1 fruit fly cellular context compared by ENCODE assay signal in the genomic region with DNA sequence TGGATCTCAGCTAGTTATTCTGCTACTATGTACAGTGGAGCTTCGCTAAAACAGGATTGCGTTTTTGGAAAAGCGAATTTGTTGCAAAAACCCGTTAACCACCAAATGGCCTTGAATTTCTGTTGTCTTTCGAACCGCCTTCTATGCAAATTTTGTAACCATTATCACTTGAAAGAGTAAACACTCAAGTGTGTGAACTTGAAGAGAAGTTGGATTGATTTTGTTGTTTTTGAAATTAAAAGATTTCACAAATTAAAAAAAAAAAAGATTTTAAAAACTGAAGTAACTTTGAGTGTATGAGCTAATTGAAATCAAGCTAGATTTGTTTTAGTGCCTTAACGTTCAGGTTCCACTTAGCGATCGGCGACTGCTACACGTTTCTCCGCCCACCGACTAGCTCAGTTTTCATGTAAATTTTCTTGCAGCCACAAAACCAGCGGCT.
TF ChIP-seq lines count a peak whose summit lies in the region.

No protein-coding gene starts in this region.

TF ChIP-seq in whole organism, embryonic, 481 proteins besides CTCF, POLR2A, EP300 and RAD21 (continued from another document and continues in another):
- TF ChIP-seq otp (GFP tag; IDR thresholded peaks at IDR 0.05; lab: Robert Waterston, UW) (peak; percentile 60; the same call in 1 of the 3 replicates), kni (GFP tag; optimal IDR thresholded peaks at IDR 0.05; lab: Kevin White, UChicago) (no peak), CG5180 (GFP tag; optimal IDR thresholded peaks at IDR 0.05; lab: Kevin White, UChicago) (peak; percentile 66), CG1832 (GFP tag; optimal IDR thresholded peaks at IDR 0.05; lab: Kevin White, UChicago) (no peak), dmrt99B (tag; optimal IDR thresholded peaks at IDR 0.05; lab: Kevin White, UChicago) (peak; percentile 86), kah (GFP tag; optimal IDR thresholded peaks at IDR 0.05; lab: Kevin White, UChicago) (no peak), Vsx1 (GFP tag; optimal IDR thresholded peaks at IDR 0.05; lab: Kevin White, UChicago) (peak; percentile 61), CG7963 (GFP tag; IDR thresholded peaks at IDR 0.05; lab: Robert Waterston, UW; ENCODE audit: partially characterized antibody) (no peak), sim (GFP tag; IDR thresholded peaks at IDR 0.05; lab: Robert Waterston, UW) (no peak), CG30020 (tag; optimal IDR thresholded peaks at IDR 0.05; lab: Kevin White, UChicago) (no peak), unpg (GFP tag; optimal IDR thresholded peaks at IDR 0.05; lab: Kevin White, UChicago) (peak; percentile 62), h (optimal IDR thresholded peaks at IDR 0.05; lab: Kevin White, UChicago) (no peak), Nf-YA (GFP tag; IDR thresholded peaks at IDR 0.05; lab: Robert Waterston, UW) (peak; percentile 48), Myb (GFP tag; optimal IDR thresholded peaks at IDR 0.05; lab: Kevin White, UChicago) (peak; percentile 41), Bgb (GFP tag; IDR thresholded peaks at IDR 0.05; lab: Robert Waterston, UW; ENCODE audit: partially characterized antibody) (0 out of 2 replicates have a peak, but pooled peaks have one; percentile 14), grn (GFP tag; optimal IDR thresholded peaks at IDR 0.05; lab: Kevin White, UChicago) (no peak), btn (GFP tag; optimal IDR thresholded peaks at IDR 0.05; lab: Kevin White, UChicago) (peak; percentile 13), disco-r (GFP tag; optimal IDR thresholded peaks at IDR 0.05; lab: Kevin White, UChicago) (peak; percentile 31), pzg (GFP tag; optimal IDR thresholded peaks at IDR 0.05; lab: Kevin White, UChicago) (no peak), Blimp-1 (GFP tag; optimal IDR thresholded peaks at IDR 0.05; lab: Kevin White, UChicago) (peak; percentile 64), gcm (GFP tag; optimal IDR thresholded peaks at IDR 0.05; lab: Kevin White, UChicago) (peak; percentile 25), ac (GFP tag; optimal IDR thresholded peaks at IDR 0.05; lab: Kevin White, UChicago) (no peak), nmo (GFP tag; optimal IDR thresholded peaks at IDR 0.05; lab: Kevin White, UChicago) (peak; percentile 83), fd96Cb (tag; optimal IDR thresholded peaks at IDR 0.05; lab: Kevin White, UChicago) (peak; percentile 79), CG16863 (GFP tag; optimal IDR thresholded peaks at IDR 0.05; lab: Kevin White, UChicago) (peak; percentile 12), CG13894 (tag; optimal IDR thresholded peaks at IDR 0.05; lab: Kevin White, UChicago) (no peak), CG14050 (GFP tag; IDR thresholded peaks at IDR 0.05; lab: Robert Waterston, UW) (peak; percentile 20; the same call in 1 of the 3 replicates), CG4282 (GFP tag; optimal IDR thresholded peaks at IDR 0.05; lab: Kevin White, UChicago) (no peak), CG9932 (GFP tag; IDR thresholded peaks at IDR 0.05; lab: Robert Waterston, UW) (peak; percentile 38), BEAF-32 (GFP tag; optimal IDR thresholded peaks at IDR 0.05; lab: Kevin White, UChicago) (no peak), so (GFP tag; IDR thresholded peaks at IDR 0.05; lab: Robert Waterston, UW) (peak; percentile 72; the same call in 1 of the 3 replicates), CG9609 (GFP tag; optimal IDR thresholded peaks at IDR 0.05; lab: Kevin White, UChicago) (peak; percentile 32), Gsc (GFP tag; IDR thresholded peaks at IDR 0.05; lab: Robert Waterston, UW) (no peak), repo (GFP tag; optimal IDR thresholded peaks at IDR 0.05; lab: Kevin White, UChicago) (peak; percentile 61), jigr1 (GFP tag; IDR thresholded peaks at IDR 0.05; lab: Robert Waterston, UW) (peak; percentile 51; the same call in 1 of the 3 replicates), crol (GFP tag; IDR thresholded peaks at IDR 0.05; lab: Robert Waterston, UW) (no peak), klu (GFP tag; IDR thresholded peaks at IDR 0.05; lab: Robert Waterston, UW) (peak; percentile 53), CG33213 (GFP tag; optimal IDR thresholded peaks at IDR 0.05; lab: Kevin White, UChicago) (peak; percentile 71), Hr3 (GFP tag; optimal IDR thresholded peaks at IDR 0.05; lab: Kevin White, UChicago) (peak; percentile 36), CG12942 (GFP tag; optimal IDR thresholded peaks at IDR 0.05; lab: Kevin White, UChicago) (peak; percentile 41), CG2678 (tag; optimal IDR thresholded peaks at IDR 0.05; lab: Kevin White, UChicago) (peak; percentile 76), wdn (GFP tag; IDR thresholded peaks at IDR 0.05; lab: Robert Waterston, UW) (peak; percentile 25; the same call in 1 of the 2 replicates), Hand (GFP tag; optimal IDR thresholded peaks at IDR 0.05; lab: Kevin White, UChicago) (no peak), ro (GFP tag; IDR thresholded peaks at IDR 0.05; lab: Robert Waterston, UW) (no peak), CG14441 (GFP tag; IDR thresholded peaks at IDR 0.05; lab: Robert Waterston, UW) (peak; percentile 68), Stat92E (GFP tag; optimal IDR thresholded peaks at IDR 0.05; lab: Kevin White, UChicago) (no peak), br (optimal IDR thresholded peaks at IDR 0.05; lab: Kevin White, UChicago) (no peak), CG3281 (GFP tag; optimal IDR thresholded peaks at IDR 0.05; lab: Kevin White, UChicago) (peak; percentile 64), slp2 (GFP tag; optimal IDR thresholded peaks at IDR 0.05; lab: Kevin White, UChicago) (peak; percentile 60), H2.0 (GFP tag; IDR thresholded peaks at IDR 0.05; lab: Robert Waterston, UW) (peak; percentile 21; the same call in 1 of the 2 replicates), CG8359 (GFP tag; optimal IDR thresholded peaks at IDR 0.05; lab: Kevin White, UChicago; ENCODE audit: borderline replicate concordance) (peak; percentile 34), CG3407 (GFP tag; optimal IDR thresholded peaks at IDR 0.05; lab: Kevin White, UChicago) (peak; percentile 22), al (GFP tag; IDR thresholded peaks at IDR 0.05; lab: Robert Waterston, UW) (peak; percentile 59; the same call in 1 of the 2 replicates), Xbp1 (GFP tag; optimal IDR thresholded peaks at IDR 0.05; lab: Kevin White, UChicago) (peak; percentile 65), B-H2 (GFP tag; optimal IDR thresholded peaks at IDR 0.05; lab: Kevin White, UChicago) (no peak), CG12104 (GFP tag; optimal IDR thresholded peaks at IDR 0.05; lab: Kevin White, UChicago) (peak; percentile 62), emc (GFP tag; optimal IDR thresholded peaks at IDR 0.05; lab: Kevin White, UChicago) (peak; percentile 30), eve (GFP tag; optimal IDR thresholded peaks at IDR 0.05; lab: Kevin White, UChicago) (no peak), CG17385 (GFP tag; optimal IDR thresholded peaks at IDR 0.05; lab: Kevin White, UChicago) (peak; percentile 45), ind (GFP tag; optimal IDR thresholded peaks at IDR 0.05; lab: Kevin White, UChicago) (peak; percentile 80), CG12744 (GFP tag; optimal IDR thresholded peaks at IDR 0.05; lab: Kevin White, UChicago) (peak; percentile 13), tio (GFP tag; optimal IDR thresholded peaks at IDR 0.05; lab: Kevin White, UChicago) (no peak), CG6654 (GFP tag; optimal IDR thresholded peaks at IDR 0.05; lab: Kevin White, UChicago) (peak; percentile 58), gfzf (GFP tag; optimal IDR thresholded peaks at IDR 0.05; lab: Kevin White, UChicago) (no peak), CG12071 (GFP tag; optimal IDR thresholded peaks at IDR 0.05; lab: Kevin White, UChicago) (peak; percentile 59), Mad (GFP tag; optimal IDR thresholded peaks at IDR 0.05; lab: Kevin White, UChicago) (no peak), ems (GFP tag; optimal IDR thresholded peaks at IDR 0.05; lab: Kevin White, UChicago) (peak; percentile 81), BtbVII (GFP tag; optimal IDR thresholded peaks at IDR 0.05; lab: Kevin White, UChicago) (peak; percentile 50), CG6689 (GFP tag; IDR thresholded peaks at IDR 0.05; lab: Robert Waterston, UW) (peak; percentile 69; the same call in 1 of the 2 replicates), bcd (GFP tag; optimal IDR thresholded peaks at IDR 0.05; lab: Kevin White, UChicago) (peak; percentile 65), zfh2 (GFP tag; optimal IDR thresholded peaks at IDR 0.05; lab: Kevin White, UChicago) (peak; percentile 55), Hey (tag; optimal IDR thresholded peaks at IDR 0.05; lab: Kevin White, UChicago) (no peak), CG8290 (GFP tag; optimal IDR thresholded peaks at IDR 0.05; lab: Kevin White, UChicago) (peak; percentile 31), CG8290 (tag; optimal IDR thresholded peaks at IDR 0.05; lab: Kevin White, UChicago) (peak in 1 of 2 experiments; percentile 4), gem (tag; optimal IDR thresholded peaks at IDR 0.05; lab: Kevin White, UChicago) (peak; percentile 83), Ets65A (GFP tag; lab: Kevin White, UChicago) (peak; percentile 98), lilli (GFP tag; optimal IDR thresholded peaks at IDR 0.05; lab: Kevin White, UChicago) (peak; percentile 36), cato (GFP tag; optimal IDR thresholded peaks at IDR 0.05; lab: Kevin White, UChicago; ENCODE audit: borderline replicate concordance) (peak; percentile 1), Fer3 (tag; optimal IDR thresholded peaks at IDR 0.05; lab: Kevin White, UChicago) (peak; percentile 44), tap (tag; optimal IDR thresholded peaks at IDR 0.05; lab: Kevin White, UChicago) (no peak), tgo (GFP tag; IDR thresholded peaks at IDR 0.05; lab: Robert Waterston, UW) (peak; percentile 75), dati (GFP tag; IDR thresholded peaks at IDR 0.05; lab: Robert Waterston, UW) (no peak), Doc3 (GFP tag; IDR thresholded peaks at IDR 0.05; lab: Robert Waterston, UW; ENCODE audit: partially characterized antibody) (no peak), slbo (GFP tag; IDR thresholded peaks at IDR 0.05; lab: Robert Waterston, UW) (peak; percentile 56), CG12236 (GFP tag; optimal IDR thresholded peaks at IDR 0.05; lab: Kevin White, UChicago) (no peak), CG11456 (GFP tag; IDR thresholded peaks at IDR 0.05; lab: Robert Waterston, UW) (peak; percentile 70; the same call in 2 of the 3 replicates), CG13424 (tag; optimal IDR thresholded peaks at IDR 0.05; lab: Kevin White, UChicago) (peak; percentile 59), CG14014 (GFP tag; IDR thresholded peaks at IDR 0.05; lab: Robert Waterston, UW) (peak; percentile 61), Bteb2 (GFP tag; optimal IDR thresholded peaks at IDR 0.05; lab: Kevin White, UChicago) (no peak), ash1 (GFP tag; optimal IDR thresholded peaks at IDR 0.05; lab: Kevin White, UChicago) (peak; percentile 8), CG18476 (GFP tag; optimal IDR thresholded peaks at IDR 0.05; lab: Kevin White, UChicago) (peak; percentile 54), D19B (GFP tag; optimal IDR thresholded peaks at IDR 0.05; lab: Kevin White, UChicago) (peak; percentile 36), stwl (tag; optimal IDR thresholded peaks at IDR 0.05; lab: Kevin White, UChicago) (no peak), HLH3B (GFP tag; IDR thresholded peaks at IDR 0.05; lab: Robert Waterston, UW) (peak; percentile 60), rib (GFP tag; IDR thresholded peaks at IDR 0.05; lab: Robert Waterston, UW) (0 out of 2 replicates have a peak, but pooled peaks have one; percentile 26), Dbx (GFP tag; IDR thresholded peaks at IDR 0.05; lab: Robert Waterston, UW) (0 out of 3 replicates have a peak, but pooled peaks have one; percentile 20), fd64A (GFP tag; optimal IDR thresholded peaks at IDR 0.05; lab: Kevin White, UChicago) (no peak), CG7928 (GFP tag; optimal IDR thresholded peaks at IDR 0.05; lab: Kevin White, UChicago) (peak; percentile 29), CG11085 (GFP tag; IDR thresholded peaks at IDR 0.05; lab: Robert Waterston, UW) (no peak), vvl (GFP tag; IDR thresholded peaks at IDR 0.05; lab: Robert Waterston, UW) (peak; percentile 58; the same call in 1 of the 2 replicates), Max (GFP tag; optimal IDR thresholded peaks at IDR 0.05; lab: Kevin White, UChicago) (no peak), pho (GFP tag; optimal IDR thresholded peaks at IDR 0.05; lab: Kevin White, UChicago) (peak; percentile 44), Poxn (GFP tag; IDR thresholded peaks at IDR 0.05; lab: Robert Waterston, UW) (no peak), gcm2 (GFP tag; optimal IDR thresholded peaks at IDR 0.05; lab: Kevin White, UChicago) (no peak), Pdp1 (GFP tag; optimal IDR thresholded peaks at IDR 0.05; lab: Kevin White, UChicago) (peak; percentile 60 to 72), D19A (tag; optimal IDR thresholded peaks at IDR 0.05; lab: Kevin White, UChicago) (no peak), CG12659 (GFP tag; optimal IDR thresholded peaks at IDR 0.05; lab: Kevin White, UChicago) (peak; percentile 59), Hmx (GFP tag; optimal IDR thresholded peaks at IDR 0.05; lab: Kevin White, UChicago) (no peak), sd (tag; optimal IDR thresholded peaks at IDR 0.05; lab: Kevin White, UChicago) (no peak), Trl (optimal IDR thresholded peaks at IDR 0.05; lab: Kevin White, UChicago) (no peak), Trl (GFP tag; optimal IDR thresholded peaks at IDR 0.05; lab: Kevin White, UChicago) (peak; percentile 82), CG2116 (GFP tag; optimal IDR thresholded peaks at IDR 0.05; lab: Kevin White, UChicago) (peak; percentile 31), dan (GFP tag; IDR thresholded peaks at IDR 0.05; lab: Robert Waterston, UW) (no peak), Spps (tag; optimal IDR thresholded peaks at IDR 0.05; lab: Kevin White, UChicago) (no peak), CG16779 (GFP tag; IDR thresholded peaks at IDR 0.05; lab: Robert Waterston, UW) (0 out of 2 replicates have a peak, but pooled peaks have one; percentile 28), CG4854 (GFP tag; optimal IDR thresholded peaks at IDR 0.05; lab: Kevin White, UChicago) (peak; percentile 58), Sin3A (optimal IDR thresholded peaks at IDR 0.05; lab: Kevin White, UChicago) (no peak), Med (GFP tag; lab: Kevin White, UChicago) (peak; percentile 97), sna (GFP tag; IDR thresholded peaks at IDR 0.05; lab: Robert Waterston, UW; ENCODE audit: partially characterized antibody) (0 out of 2 replicates have a peak, but pooled peaks have one; percentile 15), CG4404 (GFP tag; IDR thresholded peaks at IDR 0.05; lab: Robert Waterston, UW) (0 out of 2 replicates have a peak, but pooled peaks have one; percentile 9), Ssrp (tag; optimal IDR thresholded peaks at IDR 0.05; lab: Kevin White, UChicago) (peak; percentile 59), az2 (GFP tag; optimal IDR thresholded peaks at IDR 0.05; lab: Kevin White, UChicago) (peak; percentile 46), dmrt11E (tag; optimal IDR thresholded peaks at IDR 0.05; lab: Kevin White, UChicago) (no peak), crp (GFP tag; optimal IDR thresholded peaks at IDR 0.05; lab: Kevin White, UChicago) (no peak), CG3838 (GFP tag; optimal IDR thresholded peaks at IDR 0.05; lab: Kevin White, UChicago) (no peak)
